Worm (Caenorhabditis elegans) whole organism, young adult: ENCODE measurements around the gene fbxa-135.

ENCODE experiments used
- F22D6.2 ChIP-seq: sonication (generic microtip); optimal IDR thresholded peaks from 2 replicates; lab custom pipeline; 2016; ENCODE audit warnings: mild to moderate bottlenecking, missing genetic modification characterization, missing compliant biosample characterization
- F49E8.2 ChIP-seq: sonication (generic microtip); optimal IDR thresholded peaks from 3 replicates; lab custom pipeline; 2017; ENCODE audit warnings: missing genetic modification characterization, mild to moderate bottlenecking, missing compliant biosample characterization, antibody characterized with exemption, moderate library complexity; ENCODE audit not compliant: insufficient read depth
- F55B11.4 ChIP-seq: sonication (generic microtip); optimal IDR thresholded peaks from 2 replicates; lab custom pipeline; 2016; ENCODE audit warnings: missing compliant biosample characterization, missing genetic modification characterization, borderline replicate concordance; ENCODE audit not compliant: insufficient read depth
- K11D2.4 ChIP-seq: fragments of 200-800 bp; sonication (Bioruptor generic); IDR thresholded peaks from 2 replicates; pipeline ENCODE4 v1.3.6; 2022; ENCODE audit warnings: missing genetic modification reagents, missing genetic modification characterization, missing compliant biosample characterization
- T26A5.8 ChIP-seq: sonication (generic microtip); optimal IDR thresholded peaks from 2 replicates; lab custom pipeline; 2016; ENCODE audit warnings: missing genetic modification characterization, missing compliant biosample characterization
- Y56A3A.18 ChIP-seq: fragments of 200-800 bp; sonication (Bioruptor generic); IDR thresholded peaks from 2 replicates; pipeline ENCODE4 v1.3.6; 2022; ENCODE audit warnings: missing genetic modification reagents, missing genetic modification characterization, missing compliant biosample characterization
- aptf-2 ChIP-seq: fragments of 200-800 bp; sonication (Bioruptor generic); conservative IDR thresholded peaks from 2 replicates; pipeline ENCODE4 v1.3.6; 2022; ENCODE audit warnings: missing genetic modification reagents, missing genetic modification characterization, missing compliant biosample characterization
- atf-7 ChIP-seq: sonication (generic microtip); optimal IDR thresholded peaks from 2 replicates; lab custom pipeline; 2017; ENCODE audit warnings: mild to moderate bottlenecking, missing genetic modification characterization, missing compliant biosample characterization
- athp-1 ChIP-seq: sonication (generic microtip); optimal IDR thresholded peaks from 2 replicates; lab custom pipeline; 2017; ENCODE audit warnings: mild to moderate bottlenecking, missing genetic modification characterization, missing compliant biosample characterization
- attf-3 ChIP-seq: fragments of 200-800 bp; sonication (Bioruptor generic); conservative IDR thresholded peaks from 2 replicates; pipeline ENCODE4 v1.3.6; 2022; ENCODE audit warnings: missing genetic modification reagents, missing genetic modification characterization, missing compliant biosample characterization
- bed-2 ChIP-seq: fragments of 200-800 bp; sonication (Bioruptor generic); IDR thresholded peaks from 2 replicates; pipeline ENCODE4 v1.3.6; 2022; ENCODE audit warnings: missing genetic modification reagents, missing genetic modification characterization, missing compliant biosample characterization
- cebp-2 ChIP-seq: fragments of 200-800 bp; sonication (Bioruptor generic); IDR thresholded peaks from 2 replicates; pipeline ENCODE4 v1.3.6; 2022; ENCODE audit warnings: missing genetic modification characterization, missing compliant biosample characterization
- ceh-27 ChIP-seq: fragments of 200-800 bp; sonication (Bioruptor generic); optimal IDR thresholded peaks from 2 replicates; lab custom pipeline; 2018; ENCODE audit warnings: mild to moderate bottlenecking, missing genetic modification characterization, moderate library complexity, missing compliant biosample characterization
- ceh-58 ChIP-seq: fragments of 200-800 bp; sonication (Bioruptor generic); IDR thresholded peaks from 2 replicates; pipeline ENCODE4 v1.3.6; 2022; ENCODE audit warnings: missing genetic modification characterization, missing compliant biosample characterization
- chd-7 ChIP-seq: sonication (generic microtip); optimal IDR thresholded peaks from 2 replicates; lab custom pipeline; 2016; ENCODE audit warnings: mild to moderate bottlenecking, missing genetic modification characterization, moderate library complexity, missing compliant biosample characterization
- dpff-1 ChIP-seq: sonication (generic microtip); optimal IDR thresholded peaks from 2 replicates; lab custom pipeline; 2017; ENCODE audit warnings: mild to moderate bottlenecking, missing genetic modification characterization, missing compliant biosample characterization
- egl-18 ChIP-seq: fragments of 200-800 bp; sonication (Bioruptor generic); IDR thresholded peaks from 2 replicates; pipeline ENCODE4 v1.3.6; 2022; ENCODE audit warnings: missing genetic modification reagents, missing genetic modification characterization, missing compliant biosample characterization
- egl-44 ChIP-seq: fragments of 200-800 bp; sonication (Bioruptor generic); IDR thresholded peaks from 2 replicates; pipeline ENCODE4 v1.3.6; 2022; ENCODE audit warnings: missing genetic modification reagents, missing genetic modification characterization, missing compliant biosample characterization
- egrh-3 ChIP-seq: fragments of 200-800 bp; sonication (Bioruptor generic); IDR thresholded peaks from 2 replicates; pipeline ENCODE4 v1.3.6; 2022; ENCODE audit warnings: missing genetic modification reagents, missing genetic modification characterization, missing compliant biosample characterization
- hlh-12 ChIP-seq: sonication (generic microtip); optimal IDR thresholded peaks from 2 replicates; lab custom pipeline; 2016; ENCODE audit warnings: missing genetic modification characterization, missing compliant biosample characterization
- hlh-26 ChIP-seq: fragments of 200-800 bp; sonication (Bioruptor generic); conservative IDR thresholded peaks from 2 replicates; pipeline ENCODE4 v1.3.6; 2022; ENCODE audit warnings: missing genetic modification reagents, missing genetic modification characterization, missing compliant biosample characterization
- hsf-1 ChIP-seq: fragments of 200-800 bp; sonication (Bioruptor generic); IDR thresholded peaks from 2 replicates; pipeline ENCODE4 v1.3.6; 2022; ENCODE audit warnings: missing genetic modification reagents, missing genetic modification characterization, missing compliant biosample characterization
- lag-1 ChIP-seq: fragments of 200-800 bp; sonication (Bioruptor generic); IDR thresholded peaks from 2 replicates; pipeline ENCODE4 v1.3.6; 2022; ENCODE audit warnings: missing genetic modification reagents, missing genetic modification characterization, missing compliant biosample characterization
- lin-35 ChIP-seq, 3 experiments: fragments of 150-350 bp in 2 of 3; sonication (generic microtip) in 1 of 3; optimal IDR thresholded peaks; 2 replicates each; lab custom pipeline; 2014 to 2018; ENCODE audit warnings: missing biosample characterization in 3 of 3, missing genetic modification characterization in 3 of 3, missing genetic modification reagents in 3 of 3
- lin-54 ChIP-seq: fragments of 200-800 bp; sonication (Bioruptor generic); optimal IDR thresholded peaks from 2 replicates; lab custom pipeline; 2018; ENCODE audit warnings: mild to moderate bottlenecking, missing genetic modification characterization, missing compliant biosample characterization
- lsl-1 ChIP-seq: fragments of 200-800 bp; sonication (Bioruptor generic); optimal IDR thresholded peaks from 2 replicates; lab custom pipeline; 2018; ENCODE audit warnings: mild to moderate bottlenecking, missing genetic modification characterization, moderate library complexity, missing compliant biosample characterization
- madf-10 ChIP-seq: sonication (generic microtip); optimal IDR thresholded peaks from 2 replicates; lab custom pipeline; 2016; ENCODE audit warnings: mild to moderate bottlenecking, missing genetic modification characterization, missing compliant biosample characterization
- madf-3 ChIP-seq: fragments of 200-800 bp; sonication (Bioruptor generic); IDR thresholded peaks from 2 replicates; pipeline ENCODE4 v1.3.6; 2022; ENCODE audit warnings: missing genetic modification reagents, missing genetic modification characterization, missing compliant biosample characterization
- madf-8 ChIP-seq: fragments of 200-800 bp; sonication (Bioruptor generic); conservative IDR thresholded peaks from 2 replicates; pipeline ENCODE4 v1.3.6; 2022; ENCODE audit warnings: missing genetic modification reagents, missing genetic modification characterization, missing compliant biosample characterization
- mxl-1 ChIP-seq: sonication (generic microtip); optimal IDR thresholded peaks from 2 replicates; lab custom pipeline; 2016; ENCODE audit warnings: missing genetic modification characterization, missing compliant biosample characterization
- nhr-120 ChIP-seq: fragments of 200-800 bp; sonication (Bioruptor generic); IDR thresholded peaks from 2 replicates; pipeline ENCODE4 v1.3.6; 2022; ENCODE audit warnings: missing genetic modification characterization, missing compliant biosample characterization
- nhr-27 ChIP-seq: fragments of 200-800 bp; sonication (Bioruptor generic); optimal IDR thresholded peaks from 2 replicates; lab custom pipeline; 2018; ENCODE audit warnings: mild to moderate bottlenecking, missing genetic modification characterization, moderate library complexity, missing compliant biosample characterization
- nhr-80 ChIP-seq: sonication (generic microtip); optimal IDR thresholded peaks from 2 replicates; lab custom pipeline; 2016; ENCODE audit warnings: missing genetic modification characterization, missing compliant biosample characterization
- pha-4 ChIP-seq: fragments of 150-350 bp; sonication (generic microtip); optimal IDR thresholded peaks from 2 replicates; lab custom pipeline; 2014; ENCODE audit warnings: missing biosample characterization, missing genetic modification reagents, missing genetic modification characterization
- repo-1 ChIP-seq: sonication (generic microtip); optimal IDR thresholded peaks from 2 replicates; lab custom pipeline; 2017; ENCODE audit warnings: mild to moderate bottlenecking, missing genetic modification characterization, missing compliant biosample characterization
- rpc-1 ChIP-seq, 2 experiments: fragments of 150-350 bp in 1 of 2; sonication (generic microtip) in 1 of 2; optimal IDR thresholded peaks; 2 replicates each; lab custom pipeline; 2014 to 2018; ENCODE audit warnings: missing biosample characterization in 1 of 2, missing genetic modification characterization in 1 of 2, missing genetic modification reagents in 1 of 2, missing genotype in 1 of 2
- snpc-4 ChIP-seq, 5 experiments: fragments of 150-350 bp in 1 of 5; sonication (generic microtip) in 4 of 5; optimal IDR thresholded peaks; 2 replicates each; lab custom pipeline; 2014 to 2018; ENCODE audit warnings: missing genetic modification characterization in 5 of 5, missing biosample characterization in 3 of 5, antibody characterized with exemption in 2 of 5, mild to moderate bottlenecking in 2 of 5, missing compliant biosample characterization in 2 of 5, missing genotype in 2 of 5, moderate library complexity in 2 of 5, missing genetic modification reagents in 1 of 5
- sptf-2 ChIP-seq: fragments of 200-800 bp; sonication (Bioruptor generic); optimal IDR thresholded peaks from 2 replicates; lab custom pipeline; 2018; ENCODE audit warnings: mild to moderate bottlenecking, missing genetic modification characterization, missing compliant biosample characterization
- tbx-9 ChIP-seq: sonication (generic microtip); optimal IDR thresholded peaks from 2 replicates; lab custom pipeline; 2016; ENCODE audit warnings: borderline replicate concordance, missing genetic modification characterization, inconsistent platforms, missing compliant biosample characterization

fbxa-135 gene

ce11 chrV:15432457-15432856 is 30.4 kb downstream of the fbxa-135 start, which contains the start of gene T26H5.8:
T26H5.8 (minus strand) TSS chrV:15432726.
- no peak for TF ChIP-seq egrh-3 (GFP tag; lab: Robert Waterston, UW)
- TF ChIP-seq K11D2.4 (GFP tag; lab: Robert Waterston, UW), result no peak
- TF ChIP-seq pha-4 (tag; lab: Kevin White, UChicago), result no peak
- no peak for TF ChIP-seq tbx-9 (tag; lab: Kevin White, UChicago)
- TF ChIP-seq F22D6.2 (tag; lab: Kevin White, UChicago), result no peak
- no peak for TF ChIP-seq chd-7
- no peak for TF ChIP-seq rpc-1 (optimal IDR thresholded peaks at IDR 0.05; lab: Kevin White, UChicago)
- TF ChIP-seq rpc-1 (tag; optimal IDR thresholded peaks at IDR 0.05; lab: Kevin White, UChicago), result no peak
- no peak for TF ChIP-seq F49E8.2 (tag; lab: Kevin White, UChicago)
- TF ChIP-seq hlh-12 (tag; lab: Kevin White, UChicago), result no peak
- TF ChIP-seq, all 124 proteins: peak for 0

ce11 chrV:15433654-15434053 is 31.6 kb downstream of the fbxa-135 start:
- peak; percentile 72; the same call in 1 of the 2 replicates for TF ChIP-seq egl-18 (GFP tag; lab: Robert Waterston, UW)
- 0 out of 2 replicates have a peak, but pooled peaks have one; percentile 57 for TF ChIP-seq cebp-2
- peak; percentile 18; the same call in 1 of the 2 replicates for TF ChIP-seq aptf-2 (GFP tag; lab: Robert Waterston, UW)
- peak; percentile 88; the same call in 1 of the 2 replicates for TF ChIP-seq nhr-120 (GFP tag; lab: Robert Waterston, UW)
- peak; percentile 35; the same call in 1 of the 2 replicates for TF ChIP-seq hsf-1 (GFP tag; lab: Robert Waterston, UW)
- TF ChIP-seq madf-8 (GFP tag; lab: Robert Waterston, UW), result peak; percentile 38; the same call in 1 of the 2 replicates

ce11 chrV:15434647-15435046 is 32.6 kb downstream of the fbxa-135 start:
- TF ChIP-seq athp-1 (tag; lab: Kevin White, UChicago) (no peak), ceh-58 (GFP tag; lab: Robert Waterston, UW) (no peak), atf-7 (tag; lab: Kevin White, UChicago) (no peak), repo-1 (tag; lab: Kevin White, UChicago) (no peak), Y56A3A.18 (GFP tag; lab: Robert Waterston, UW) (no peak), dpff-1 (tag; lab: Kevin White, UChicago) (no peak), nhr-80 (tag; lab: Kevin White, UChicago) (no peak)
- TF ChIP-seq, all 124 proteins: peak for 0

- TF ChIP-seq nhr-80 (tag; lab: Kevin White, UChicago) (peak; percentile 84), cebp-2 (no peak), hlh-26 (no peak)
- TF ChIP-seq, all 124 proteins: peak for 1
Observed at ce11 chrV:15436133-15436532, 34.1 kb downstream of the fbxa-135 start.

- TF ChIP-seq lag-1 (GFP tag; lab: Robert Waterston, UW) (no peak), lin-35 (GFP tag; optimal IDR thresholded peaks at IDR 0.05; lab: Kevin White, UChicago) (no peak), hlh-12 (tag; lab: Kevin White, UChicago) (no peak), bed-2 (GFP tag; lab: Robert Waterston, UW) (no peak)
Observed at ce11 chrV:15442384-15442783, 40.3 kb downstream of the fbxa-135 start.

ce11 chrV:15443708-15444107 is 41.6 kb downstream of the fbxa-135 start, which contains the start of gene T26H5.10:
T26H5.10 (minus strand) TSS chrV:15443808.
- no peak for TF ChIP-seq F55B11.4
- no peak for TF ChIP-seq egl-44 (GFP tag; lab: Robert Waterston, UW)
- no peak for TF ChIP-seq sptf-2 (GFP tag; lab: Kevin White, UChicago)
- TF ChIP-seq nhr-80 (tag; lab: Kevin White, UChicago), result no peak
- TF ChIP-seq mxl-1 (tag; lab: Kevin White, UChicago), result no peak
- TF ChIP-seq F22D6.2 (tag; lab: Kevin White, UChicago), result no peak
- TF ChIP-seq madf-3 (GFP tag; lab: Robert Waterston, UW), result no peak
- no peak for TF ChIP-seq madf-10
- TF ChIP-seq lin-35 (GFP tag; optimal IDR thresholded peaks at IDR 0.05; lab: Kevin White, UChicago), result no peak
- TF ChIP-seq attf-3, result no peak
- TF ChIP-seq lsl-1 (GFP tag; lab: Kevin White, UChicago), result no peak
- TF ChIP-seq egrh-3 (GFP tag; lab: Robert Waterston, UW), result no peak
- no peak for TF ChIP-seq snpc-4 (GFP tag; optimal IDR thresholded peaks at IDR 0.05; lab: Kevin White, UChicago)
- TF ChIP-seq snpc-4 (tag; optimal IDR thresholded peaks at IDR 0.05; lab: Kevin White, UChicago), result no peak
- no peak for TF ChIP-seq ceh-27 (GFP tag; lab: Kevin White, UChicago)
- TF ChIP-seq nhr-27, result no peak
- no peak for TF ChIP-seq lin-54 (GFP tag; lab: Kevin White, UChicago)
- TF ChIP-seq T26A5.8, result no peak
